Fruit fly (Drosophila melanogaster) whole organism, prepupa: ENCODE results near the gene Spn28Db.
A peak's percentile ranks its signal among the peaks of the same experiment; 100 is the strongest.

Experiments used
- Blimp-1 ChIP-seq: fragments of 200-800 bp; sonication (Bioruptor generic); optimal IDR thresholded peaks from 3 replicates; lab custom pipeline; 2017; ENCODE audit warnings: missing biosample characterization, missing genetic modification characterization, mild to moderate bottlenecking, moderate library complexity, missing genetic modification reagents
- CG10631 ChIP-seq: fragments of 200-800 bp; sonication (Bioruptor generic); optimal IDR thresholded peaks from 2 replicates; lab custom pipeline; 2016; ENCODE audit warnings: missing biosample characterization, missing genetic modification characterization
- CG10669 ChIP-seq: fragments of 200-800 bp; sonication (Bioruptor generic); optimal IDR thresholded peaks from 3 replicates; lab custom pipeline; 2018; ENCODE audit warnings: missing biosample characterization, mild to moderate bottlenecking, missing genetic modification characterization, moderate library complexity
- CG11762 ChIP-seq: fragments of 200-800 bp; sonication (Bioruptor generic); optimal IDR thresholded peaks from 3 replicates; lab custom pipeline; 2016; ENCODE audit warnings: missing biosample characterization, missing genetic modification characterization; ENCODE audit not compliant: insufficient read depth
- CG11902 ChIP-seq: fragments of 200-800 bp; sonication (Bioruptor generic); optimal IDR thresholded peaks from 3 replicates; lab custom pipeline; 2016; ENCODE audit warnings: missing biosample characterization, missing genetic modification characterization
- CG15336 ChIP-seq: fragments of 200-800 bp; sonication (Bioruptor generic); IDR thresholded peaks from 2 replicates; pipeline ENCODE4 v1.3.6; 2022; ENCODE audit warnings: missing biosample characterization, missing genetic modification characterization
- CG1621 ChIP-seq: fragments of 200-800 bp; sonication (Bioruptor generic); optimal IDR thresholded peaks from 3 replicates; lab custom pipeline; 2018; ENCODE audit warnings: missing biosample characterization, mild to moderate bottlenecking, missing genetic modification characterization
- CG16779 ChIP-seq: fragments of 200-800 bp; sonication (Bioruptor generic); optimal IDR thresholded peaks from 3 replicates; lab custom pipeline; 2017; ENCODE audit warnings: missing biosample characterization, mild to moderate bottlenecking, missing genetic modification characterization
- CG3032 ChIP-seq: fragments of 200-800 bp; optimal IDR thresholded peaks from 2 replicates; lab custom pipeline; 2019; ENCODE audit warnings: missing biosample characterization, mild to moderate bottlenecking, missing genetic modification characterization, moderate library complexity
- CG31627 ChIP-seq: fragments of 200-800 bp; sonication (Bioruptor generic); optimal IDR thresholded peaks from 3 replicates; lab custom pipeline; 2016; ENCODE audit warnings: missing biosample characterization, missing genetic modification characterization
- CG32006 ChIP-seq: fragments of 200-800 bp; sonication (Bioruptor generic); optimal IDR thresholded peaks from 3 replicates; lab custom pipeline; 2017; ENCODE audit warnings: missing biosample characterization, mild to moderate bottlenecking, missing genetic modification characterization
- CG3919 ChIP-seq: fragments of 200-800 bp; sonication (Bioruptor generic); optimal IDR thresholded peaks from 3 replicates; lab custom pipeline; 2016; ENCODE audit warnings: missing biosample characterization, missing genetic modification characterization
- CG4318 ChIP-seq: fragments of 200-800 bp; sonication (Bioruptor generic); optimal IDR thresholded peaks from 3 replicates; lab custom pipeline; 2017; ENCODE audit warnings: missing biosample characterization, mild to moderate bottlenecking, missing genetic modification characterization
- CG6163 ChIP-seq: fragments of 200-800 bp; sonication (Bioruptor generic); IDR thresholded peaks from 3 replicates; pipeline ENCODE4 v1.3.6; 2022; ENCODE audit warnings: missing biosample characterization, missing genetic modification characterization
- CG6276 ChIP-seq: fragments of 200-800 bp; sonication (Bioruptor generic); optimal IDR thresholded peaks from 2 replicates; lab custom pipeline; 2017; ENCODE audit warnings: missing biosample characterization, mild to moderate bottlenecking, missing genetic modification characterization
- CG6792 ChIP-seq: fragments of 200-800 bp; sonication (Bioruptor generic); optimal IDR thresholded peaks from 3 replicates; lab custom pipeline; 2016; ENCODE audit warnings: missing biosample characterization, missing genetic modification characterization
- CG7368 ChIP-seq: fragments of 200-800 bp; sonication (Bioruptor generic); optimal IDR thresholded peaks from 3 replicates; lab custom pipeline; 2016; ENCODE audit warnings: missing biosample characterization, missing genetic modification characterization
- CG8119 ChIP-seq: fragments of 200-800 bp; sonication (Bioruptor generic); IDR thresholded peaks from 3 replicates; pipeline ENCODE4 v1.3.6; 2022; ENCODE audit warnings: missing biosample characterization, missing genetic modification characterization
- CG8319 ChIP-seq: fragments of 200-800 bp; sonication (Bioruptor generic); optimal IDR thresholded peaks from 3 replicates; lab custom pipeline; 2016; ENCODE audit warnings: missing biosample characterization, missing genetic modification characterization
- CG8632 ChIP-seq: fragments of 200-800 bp; sonication (Bioruptor generic); optimal IDR thresholded peaks from 3 replicates; lab custom pipeline; 2016; ENCODE audit warnings: missing biosample characterization, missing genetic modification characterization
- CG9139 ChIP-seq: fragments of 200-800 bp; sonication (Bioruptor generic); optimal IDR thresholded peaks from 3 replicates; lab custom pipeline; 2017; ENCODE audit warnings: missing biosample characterization, mild to moderate bottlenecking, missing genetic modification characterization
- Eip75B ChIP-seq: fragments of 200-800 bp; sonication (Bioruptor generic); optimal IDR thresholded peaks from 3 replicates; lab custom pipeline; 2016; ENCODE audit warnings: missing biosample characterization, missing genetic modification characterization
- Eip78C ChIP-seq: fragments of 200-800 bp; sonication (Bioruptor generic); peaks from one replicate; lab custom pipeline; 2016; ENCODE audit warnings: missing biosample characterization, missing genetic modification characterization
- Eip93F ChIP-seq: fragments of 200-800 bp; sonication (Bioruptor generic); optimal IDR thresholded peaks from 2 replicates; lab custom pipeline; 2016; ENCODE audit warnings: missing biosample characterization, mild to moderate bottlenecking, missing genetic modification characterization
- Ets21C ChIP-seq: fragments of 200-800 bp; sonication (Bioruptor generic); optimal IDR thresholded peaks from 3 replicates; lab custom pipeline; 2016; ENCODE audit warnings: missing biosample characterization, missing genetic modification characterization
- Ets96B ChIP-seq: fragments of 200-800 bp; optimal IDR thresholded peaks from 2 replicates; lab custom pipeline; 2019; ENCODE audit warnings: missing biosample characterization, mild to moderate bottlenecking, missing genetic modification characterization, moderate library complexity
- Gug ChIP-seq: fragments of 200-800 bp; sonication (Bioruptor generic); IDR thresholded peaks from 2 replicates; pipeline ENCODE4 v1.3.6; 2022; ENCODE audit warnings: missing biosample characterization, missing genetic modification characterization
- Hr38 ChIP-seq: sonication (Bioruptor generic); optimal IDR thresholded peaks from 2 replicates; lab custom pipeline; 2016; ENCODE audit warnings: missing biosample characterization, missing genetic modification characterization
- Hr39 ChIP-seq: fragments of 200-800 bp; sonication (Bioruptor generic); optimal IDR thresholded peaks from 2 replicates; lab custom pipeline; 2016; ENCODE audit warnings: missing biosample characterization, missing genetic modification characterization
- Lpt ChIP-seq: fragments of 200-800 bp; sonication (Bioruptor generic); optimal IDR thresholded peaks from 3 replicates; lab custom pipeline; 2016; ENCODE audit warnings: missing biosample characterization, missing genetic modification characterization
- Met ChIP-seq: fragments of 200-800 bp; sonication (Bioruptor generic); optimal IDR thresholded peaks from 3 replicates; lab custom pipeline; 2016; ENCODE audit warnings: missing biosample characterization, missing genetic modification characterization
- OdsH ChIP-seq: fragments of 200-800 bp; sonication (Bioruptor generic); optimal IDR thresholded peaks from 3 replicates; lab custom pipeline; 2016; ENCODE audit warnings: missing biosample characterization, missing genetic modification characterization
- Smox ChIP-seq: fragments of 200-800 bp; sonication (Bioruptor generic); optimal IDR thresholded peaks from 3 replicates; lab custom pipeline; 2016; ENCODE audit warnings: missing biosample characterization, missing genetic modification characterization
- Sox102F ChIP-seq: fragments of 200-800 bp; sonication (Bioruptor generic); optimal IDR thresholded peaks from 2 replicates; lab custom pipeline; 2016; ENCODE audit warnings: missing biosample characterization, mild to moderate bottlenecking, missing genetic modification characterization
- Sox15 ChIP-seq: fragments of 200-800 bp; sonication (Bioruptor generic); optimal IDR thresholded peaks from 3 replicates; lab custom pipeline; 2016; ENCODE audit warnings: missing biosample characterization, missing genetic modification characterization
- achi ChIP-seq: fragments of 200-800 bp; sonication (Bioruptor generic); optimal IDR thresholded peaks from 3 replicates; lab custom pipeline; 2016; ENCODE audit warnings: missing biosample characterization, missing genetic modification characterization
- acj6 ChIP-seq: fragments of 200-800 bp; sonication (Bioruptor generic); optimal IDR thresholded peaks from 3 replicates; lab custom pipeline; 2016; ENCODE audit warnings: missing biosample characterization, missing genetic modification characterization
- cyc ChIP-seq: fragments of 200-800 bp; sonication (Bioruptor generic); optimal IDR thresholded peaks from 3 replicates; lab custom pipeline; 2016; ENCODE audit warnings: missing biosample characterization, missing genetic modification characterization
- dac ChIP-seq: fragments of 200-800 bp; sonication (Bioruptor generic); optimal IDR thresholded peaks from 2 replicates; lab custom pipeline; 2017; ENCODE audit warnings: missing biosample characterization, mild to moderate bottlenecking, missing genetic modification characterization
- dsx ChIP-seq: fragments of 200-800 bp; optimal IDR thresholded peaks from 3 replicates; lab custom pipeline; 2019; ENCODE audit warnings: missing biosample characterization, mild to moderate bottlenecking, missing genetic modification characterization, moderate library complexity; ENCODE audit not compliant: poor library complexity, severe bottlenecking
- eg ChIP-seq: fragments of 200-800 bp; sonication (Bioruptor generic); IDR thresholded peaks from 3 replicates; pipeline ENCODE4 v1.3.6; 2022; ENCODE audit warnings: missing biosample characterization, missing genetic modification characterization
- esn ChIP-seq: fragments of 200-800 bp; sonication (Bioruptor generic); optimal IDR thresholded peaks from 2 replicates; lab custom pipeline; 2016; ENCODE audit warnings: missing biosample characterization, mild to moderate bottlenecking, missing genetic modification characterization, moderate library complexity
- fd85E ChIP-seq: fragments of 200-800 bp; sonication (Bioruptor generic); optimal IDR thresholded peaks from 3 replicates; lab custom pipeline; 2016; ENCODE audit warnings: missing biosample characterization, missing genetic modification characterization
- fkh ChIP-seq: fragments of 200-800 bp; sonication (Bioruptor generic); optimal IDR thresholded peaks from 3 replicates; lab custom pipeline; 2017; ENCODE audit warnings: missing biosample characterization, mild to moderate bottlenecking, missing genetic modification characterization, moderate library complexity
- lz ChIP-seq: fragments of 200-800 bp; sonication (Bioruptor generic); optimal IDR thresholded peaks from 3 replicates; lab custom pipeline; 2016; ENCODE audit warnings: missing biosample characterization, missing genetic modification characterization
- net ChIP-seq: fragments of 200-800 bp; sonication (Bioruptor generic); optimal IDR thresholded peaks from 3 replicates; lab custom pipeline; 2016; ENCODE audit warnings: missing biosample characterization, missing genetic modification characterization
- pdm3 ChIP-seq: fragments of 200-800 bp; sonication (Bioruptor generic); optimal IDR thresholded peaks from 3 replicates; lab custom pipeline; 2016; ENCODE audit warnings: missing biosample characterization, missing genetic modification characterization
- salr ChIP-seq, 2 experiments: fragments of 200-800 bp; sonication (Bioruptor generic); optimal IDR thresholded peaks; 3 replicates each; lab custom pipeline; 2016 to 2018; ENCODE audit warnings: missing biosample characterization in 2 of 2, missing genetic modification characterization in 2 of 2, mild to moderate bottlenecking in 1 of 2
- spab ChIP-seq: fragments of 200-800 bp; sonication (Bioruptor generic); optimal IDR thresholded peaks from 2 replicates; lab custom pipeline; 2017; ENCODE audit warnings: missing biosample characterization, mild to moderate bottlenecking, missing genetic modification characterization, missing genetic modification reagents
- ss ChIP-seq, 2 experiments: fragments of 200-800 bp; sonication (Bioruptor generic); optimal IDR thresholded peaks; 2 replicates in 1 of 2; 3 replicates in 1 of 2; lab custom pipeline; 2017 to 2018; ENCODE audit warnings: mild to moderate bottlenecking in 2 of 2, missing biosample characterization in 2 of 2, missing genetic modification characterization in 2 of 2, moderate library complexity in 1 of 2
- svp ChIP-seq: fragments of 200-800 bp; sonication (Bioruptor generic); peaks from one replicate; lab custom pipeline; 2016; ENCODE audit warnings: missing biosample characterization, missing genetic modification characterization
- vri ChIP-seq: fragments of 200-800 bp; sonication (Bioruptor generic); optimal IDR thresholded peaks from 3 replicates; lab custom pipeline; 2016; ENCODE audit warnings: missing biosample characterization, mild to moderate bottlenecking, missing genetic modification characterization

The Spn28Db gene

dm6 chr2L:7916368-7916767 is 25.9 kb upstream of the Spn28Db start:
- TF ChIP-seq CG11762 (GFP tag; lab: Kevin White, UChicago) (peak; percentile 48), CG10669 (GFP tag; lab: Kevin White, UChicago) (peak; percentile 67), Blimp-1 (GFP tag; lab: Kevin White, UChicago) (peak; percentile 53), fd85E (GFP tag; lab: Kevin White, UChicago) (peak; percentile 46), CG15336 (GFP tag; lab: Robert Waterston, UW) (peak; percentile 93), CG6163 (GFP tag; lab: Robert Waterston, UW) (peak; percentile 93), svp (GFP tag; lab: Kevin White, UChicago) (peak; percentile 91), CG8319 (peak; percentile 76), CG6792 (GFP tag; lab: Kevin White, UChicago) (peak; percentile 96), acj6 (GFP tag; lab: Kevin White, UChicago) (peak; percentile 97), Lpt (GFP tag; lab: Kevin White, UChicago) (peak; percentile 86), CG3032 (tag; lab: Kevin White, UChicago) (peak; percentile 67), CG11902 (GFP tag; lab: Kevin White, UChicago) (peak; percentile 90), dac (peak; percentile 58), Sox15 (peak; percentile 95), fkh (GFP tag; lab: Kevin White, UChicago) (no peak), ss (GFP tag; optimal IDR thresholded peaks at IDR 0.05; lab: Kevin White, UChicago) (peak; percentile 54 to 78), Met (GFP tag; lab: Kevin White, UChicago) (peak; percentile 93), salr (GFP tag; optimal IDR thresholded peaks at IDR 0.05; lab: Kevin White, UChicago) (peak; percentile 74 to 90), Ets96B (tag; lab: Kevin White, UChicago) (peak; percentile 78), pdm3 (GFP tag; lab: Kevin White, UChicago) (peak; percentile 91), CG10631 (peak; percentile 93), Hr38 (no peak), Gug (GFP tag; lab: Robert Waterston, UW) (peak; percentile 72), Hr39 (GFP tag; lab: Kevin White, UChicago) (peak; percentile 97), Sox102F (GFP tag; lab: Kevin White, UChicago) (peak; percentile 89), CG32006 (GFP tag; lab: Kevin White, UChicago) (peak; percentile 88), vri (GFP tag; lab: Kevin White, UChicago) (peak; percentile 88), Smox (GFP tag; lab: Kevin White, UChicago) (peak; percentile 93), lz (GFP tag; lab: Kevin White, UChicago) (peak; percentile 95), spab (GFP tag; lab: Kevin White, UChicago) (peak; percentile 67), CG6276 (peak; percentile 46), CG16779 (tag; lab: Kevin White, UChicago) (peak; percentile 80), Eip78C (peak; percentile 94), CG7368 (peak; percentile 82), CG8119 (peak; percentile 92), CG31627 (GFP tag; lab: Kevin White, UChicago) (peak; percentile 97), achi (peak; percentile 95), dsx (GFP tag; lab: Kevin White, UChicago) (peak; percentile 67), CG3919 (GFP tag; lab: Kevin White, UChicago) (peak; percentile 78), net (GFP tag; lab: Kevin White, UChicago) (peak; percentile 88), CG8632 (GFP tag; lab: Kevin White, UChicago) (peak; percentile 93), CG1621 (tag; lab: Kevin White, UChicago) (peak; percentile 93), Eip75B (GFP tag; lab: Kevin White, UChicago) (peak; percentile 94), OdsH (peak; percentile 95), esn (peak; percentile 95), eg (GFP tag; lab: Robert Waterston, UW) (peak; percentile 87), Eip93F (peak; percentile 78), Ets21C (peak; percentile 92), CG4318 (GFP tag; lab: Kevin White, UChicago) (peak; percentile 76), CG9139 (GFP tag; lab: Kevin White, UChicago) (peak; percentile 36), cyc (GFP tag; lab: Kevin White, UChicago) (peak; percentile 86)
